Worm (Caenorhabditis elegans) whole organism, dauer: Measurements from ENCODE around the gene pqn-96.

ENCODE experiments used
- unc-62 ChIP-seq: sonication (generic microtip); optimal IDR thresholded peaks from 2 replicates; lab custom pipeline; 2017; ENCODE audit warnings: missing biosample characterization, missing genetic modification reagents, missing genetic modification characterization

Gene pqn-96

ce11 chrIII:8439312-8439711 is at the start of gene pqn-96:
Gene pqn-96 (minus strand): TSS chrIII:8439412.
- TF ChIP-seq unc-62 (GFP tag; lab: Kevin White, UChicago): no peak

- no peak for TF ChIP-seq unc-62 (GFP tag; lab: Kevin White, UChicago)
Measured at ce11 chrIII:8483853-8484252, 44.6 kb upstream of the pqn-96 start, which contains the start of gene F42H10.3. Gene F42H10.3 (plus strand): TSS chrIII:8484153.

- TF ChIP-seq unc-62 (GFP tag; lab: Kevin White, UChicago): no peak
Measured at ce11 chrIII:8480355-8480754, 41.1 kb upstream of the pqn-96 start, which contains the start of gene F42H10.6. Gene F42H10.6 (minus strand): TSS chrIII:8480455.

ce11 chrIII:8479322-8479864 is 40.2 kb upstream of the pqn-96 start:
- TF ChIP-seq unc-62 (GFP tag; lab: Kevin White, UChicago): no peak

- no peak for TF ChIP-seq unc-62 (GFP tag; lab: Kevin White, UChicago)
Measured at ce11 chrIII:8473292-8473691, 34.1 kb upstream of the pqn-96 start.

ce11 chrIII:8467520-8467919 is 28.3 kb upstream of the pqn-96 start:
- TF ChIP-seq unc-62 (GFP tag; lab: Kevin White, UChicago): no peak

ce11 chrIII:8466735-8467134 is 27.5 kb upstream of the pqn-96 start, which contains the start of gene mig-39:
Gene mig-39 (plus strand): TSS chrIII:8467035.
- TF ChIP-seq unc-62 (GFP tag; lab: Kevin White, UChicago): no peak

- TF ChIP-seq unc-62 (GFP tag; lab: Kevin White, UChicago): no peak
Measured at ce11 chrIII:8461410-8461809, 22.2 kb upstream of the pqn-96 start.

ce11 chrIII:8457605-8458004 is 18.4 kb upstream of the pqn-96 start:
- TF ChIP-seq unc-62 (GFP tag; lab: Kevin White, UChicago): no peak

- TF ChIP-seq unc-62 (GFP tag; lab: Kevin White, UChicago): no peak
Measured at ce11 chrIII:8451181-8451580, 12.0 kb upstream of the pqn-96 start.

ce11 chrIII:8450494-8450893 is 11.3 kb upstream of the pqn-96 start:
- no peak for TF ChIP-seq unc-62 (GFP tag; lab: Kevin White, UChicago)

- no peak for TF ChIP-seq unc-62 (GFP tag; lab: Kevin White, UChicago)
Measured at ce11 chrIII:8449160-8449807, 10.1 kb upstream of the pqn-96 start, which contains the start of gene mrpl-32. Gene mrpl-32 (plus strand): TSS chrIII:8449757.

- no peak for TF ChIP-seq unc-62 (GFP tag; lab: Kevin White, UChicago)
Measured at ce11 chrIII:8446940-8447403, 7.8 kb upstream of the pqn-96 start, which contains the start of gene rpn-3. Gene rpn-3 (plus strand): TSS chrIII:8447353.

- TF ChIP-seq unc-62 (GFP tag; lab: Kevin White, UChicago): no peak
Measured at ce11 chrIII:8446534-8446933, 7.3 kb upstream of the pqn-96 start, which contains the start of gene hsp-110. Gene hsp-110 (minus strand): TSS chrIII:8446909.

ce11 chrIII:8446061-8446460 is 6.8 kb upstream of the pqn-96 start:
- TF ChIP-seq unc-62 (GFP tag; lab: Kevin White, UChicago): no peak

- TF ChIP-seq unc-62 (GFP tag; lab: Kevin White, UChicago): no peak
Measured at ce11 chrIII:8444433-8445090, 5.3 kb upstream of the pqn-96 start.
